Worm (Caenorhabditis elegans): ENCODE data around the gene C52D10.3.

ce11 chrIV:17233494-17233893 lies 57.2 kb downstream of the C52D10.3 start:
- TF ChIP-seq ceh-14 (tag; optimal IDR thresholded peaks at IDR 0.05) = no peak
- no peak for TF ChIP-seq ceh-30 (tag; optimal IDR thresholded peaks at IDR 0.05)
- no peak for TF ChIP-seq ceh-2 (tag; optimal IDR thresholded peaks at IDR 0.05)
- TF ChIP-seq pqm-1 (tag; optimal IDR thresholded peaks at IDR 0.05) = no peak
- TF ChIP-seq syd-9 (tag; optimal IDR thresholded peaks at IDR 0.05) = no peak
- TF ChIP-seq ama-1 (optimal IDR thresholded peaks at IDR 0.05) = no peak
- TF ChIP-seq sox-4 (tag; optimal IDR thresholded peaks at IDR 0.05) = no peak
